Worm (Caenorhabditis elegans): Measurements from ENCODE around the gene sdz-31.

Gene sdz-31

DNA sequence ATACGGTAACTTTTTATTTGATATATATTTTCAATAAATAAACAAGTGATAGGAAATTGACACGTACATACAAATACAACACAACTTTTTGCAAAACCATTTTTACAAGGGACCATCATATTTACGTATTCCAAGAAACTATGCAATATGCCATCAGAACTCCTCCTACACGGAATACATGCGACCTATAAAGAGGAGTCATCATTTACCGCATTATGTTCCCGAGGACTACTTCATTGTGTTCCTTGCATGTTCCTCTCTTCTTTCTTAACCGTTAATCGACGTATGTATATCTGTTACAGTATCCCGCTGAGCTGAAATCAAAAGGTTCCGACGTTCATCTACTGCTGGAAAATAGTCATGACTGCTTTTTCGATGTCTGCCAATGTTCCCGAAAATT, 38.4 kb downstream of the sdz-31 start, which contains the start of gene C50H2.5:
Gene C50H2.5, plus strand, starts transcription at position 301 of the 400 bp plus-strand sequence.
- TF ChIP-seq ztf-3 (GFP tag; optimal IDR thresholded peaks at IDR 0.05) (no peak), Y67H2A.10 (GFP tag; conservative IDR thresholded peaks at IDR 0.05) (no peak), F52B5.7 (tag; optimal IDR thresholded peaks at IDR 0.05) (no peak), ceh-100 (GFP tag; IDR thresholded peaks at IDR 0.05) (no peak), lsy-27 (tag; optimal IDR thresholded peaks at IDR 0.05; ENCODE audit: borderline replicate concordance, insufficient read depth) (no peak), mel-28 (tag; optimal IDR thresholded peaks at IDR 0.05; ENCODE audit: borderline replicate concordance) (no peak), sptf-2 (GFP tag; optimal IDR thresholded peaks at IDR 0.05) (no peak), F37B4.10 (GFP tag; IDR thresholded peaks at IDR 0.05) (no peak), atf-7 (tag; optimal IDR thresholded peaks at IDR 0.05) (no peak), B0336.3 (GFP tag; IDR thresholded peaks at IDR 0.05) (no peak), lag-1 (GFP tag; IDR thresholded peaks at IDR 0.05) (no peak), F22D6.2 (tag; optimal IDR thresholded peaks at IDR 0.05) (no peak), pha-4 (tag; optimal IDR thresholded peaks at IDR 0.05) (no peak), C06A6.2 (GFP tag; conservative IDR thresholded peaks at IDR 0.05) (no peak), Y79H2A.3 (GFP tag; conservative IDR thresholded peaks at IDR 0.05) (no peak), unc-130 (GFP tag; optimal IDR thresholded peaks at IDR 0.05) (no peak), hlh-12 (tag; optimal IDR thresholded peaks at IDR 0.05) (no peak), madf-3 (GFP tag; IDR thresholded peaks at IDR 0.05) (no peak)

DNA sequence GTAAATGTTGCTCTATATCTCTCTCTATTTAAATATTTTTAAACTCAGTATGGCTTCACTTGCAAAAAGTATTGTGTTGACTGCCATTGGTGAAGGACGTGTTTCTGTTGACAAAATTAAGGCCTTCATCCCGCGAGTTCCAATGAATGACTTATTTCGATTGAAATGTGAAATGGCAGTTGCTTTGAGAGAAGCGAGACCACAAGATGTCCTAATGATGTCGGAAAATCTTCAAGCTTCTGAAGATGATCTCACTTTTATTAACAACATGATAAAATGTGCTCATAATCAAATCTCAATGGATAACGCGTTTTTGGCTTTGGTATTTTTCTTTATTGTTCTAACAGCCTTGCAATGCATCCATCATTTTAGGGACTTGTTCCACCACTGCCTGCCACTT, 41.3 kb downstream of the sdz-31 start, which contains the start of gene ceh-75:
Gene ceh-75, plus strand, starts transcription at position 50 of the 400 bp plus-strand sequence.
- TF ChIP-seq F55B11.4 (tag; optimal IDR thresholded peaks at IDR 0.05; ENCODE audit: borderline replicate concordance, insufficient read depth) (no peak), B0261.1 (tag; optimal IDR thresholded peaks at IDR 0.05) (no peak), pha-4 (tag; optimal IDR thresholded peaks at IDR 0.05) (no peak), chd-7 (tag; optimal IDR thresholded peaks at IDR 0.05) (no peak), madf-3 (GFP tag; IDR thresholded peaks at IDR 0.05) (no peak)

ce11 chrV:9922481-9922880, 42.5 kb downstream of the sdz-31 start, which contains the start of gene C50H2.7:
TSS of gene C50H2.7 (plus strand) at chrV:9922781.
- TF ChIP-seq sdz-38 (tag; optimal IDR thresholded peaks at IDR 0.05) (no peak), sea-2 (GFP tag; IDR thresholded peaks at IDR 0.05) (no peak), nfyb-1 (GFP tag; IDR thresholded peaks at IDR 0.05) (no peak), ztf-3 (GFP tag; optimal IDR thresholded peaks at IDR 0.05) (no peak), fkh-3 (tag; optimal IDR thresholded peaks at IDR 0.05) (no peak), hlh-12 (tag; optimal IDR thresholded peaks at IDR 0.05) (no peak), dpl-1 (GFP tag; optimal IDR thresholded peaks at IDR 0.05) (no peak), let-607 (tag; optimal IDR thresholded peaks at IDR 0.05) (no peak), F10E7.11 (tag; optimal IDR thresholded peaks at IDR 0.05) (no peak), ztf-28 (GFP tag; IDR thresholded peaks at IDR 0.05) (no peak), attf-3 (GFP tag; conservative IDR thresholded peaks at IDR 0.05) (no peak), hsf-1 (GFP tag; IDR thresholded peaks at IDR 0.05) (no peak), C17E4.6 (GFP tag; IDR thresholded peaks at IDR 0.05) (no peak), athp-1 (tag; optimal IDR thresholded peaks at IDR 0.05) (no peak), ceh-91 (GFP tag; IDR thresholded peaks at IDR 0.05) (no peak), ceh-58 (GFP tag; IDR thresholded peaks at IDR 0.05) (no peak), hlh-26 (GFP tag; conservative IDR thresholded peaks at IDR 0.05) (no peak), hmg-1.2 (GFP tag; IDR thresholded peaks at IDR 0.05) (no peak), ceh-40 (GFP tag; IDR thresholded peaks at IDR 0.05) (no peak)

All from whole organism, young adult.